Fruit fly (Drosophila melanogaster) whole organism, embryonic: ENCODE measurements around the gene ihog.

Experiments
- Abd-B ChIP-seq: fragments of 200-800 bp; sonication (Bioruptor generic); optimal IDR thresholded peaks from 2 replicates; lab custom pipeline; 2018; ENCODE audit warnings: missing biosample characterization, mild to moderate bottlenecking, missing genetic modification characterization, moderate library complexity
- CG11560 ChIP-seq: fragments of 200-800 bp; sonication (Bioruptor generic); IDR thresholded peaks from 3 replicates; pipeline ENCODE4 v1.3.6; 2022; ENCODE audit warnings: missing biosample characterization, missing genetic modification characterization
- CG14441 ChIP-seq: fragments of 200-800 bp; sonication (Bioruptor generic); IDR thresholded peaks from 2 replicates; pipeline ENCODE4 v1.3.6; 2022; ENCODE audit warnings: missing biosample characterization, missing genetic modification characterization
- CG14710 ChIP-seq: fragments of 200-800 bp; sonication (Bioruptor generic); optimal IDR thresholded peaks from 3 replicates; lab custom pipeline; 2019; ENCODE audit warnings: missing biosample characterization, mild to moderate bottlenecking, missing genetic modification characterization, moderate library complexity
- CG16813 ChIP-seq: fragments of 200-800 bp; sonication (Bioruptor generic); IDR thresholded peaks from 3 replicates; pipeline ENCODE4 v1.3.6; 2022; ENCODE audit warnings: missing biosample characterization, missing genetic modification characterization; ENCODE audit not compliant: partially characterized antibody
- CG18619 ChIP-seq: fragments of 200-800 bp; sonication (Bioruptor generic); optimal IDR thresholded peaks from 3 replicates; lab custom pipeline; 2017; ENCODE audit warnings: missing biosample characterization, mild to moderate bottlenecking, missing genetic modification characterization
- CG2129 ChIP-seq: fragments of 200-800 bp; sonication (Bioruptor generic); IDR thresholded peaks from 2 replicates; pipeline ENCODE4 v1.3.6; 2022; ENCODE audit warnings: missing biosample characterization, missing genetic modification characterization; ENCODE audit not compliant: partially characterized antibody
- CG31365 ChIP-seq: fragments of 200-800 bp; sonication (Bioruptor generic); optimal IDR thresholded peaks from 2 replicates; lab custom pipeline; 2018; ENCODE audit warnings: missing biosample characterization, mild to moderate bottlenecking, missing genetic modification characterization
- CG32532 ChIP-seq: fragments of 200-800 bp; sonication (Bioruptor generic); IDR thresholded peaks from 2 replicates; pipeline ENCODE4 v1.3.6; 2022; ENCODE audit warnings: missing biosample characterization, missing genetic modification characterization
- CG3281 ChIP-seq: fragments of 200-800 bp; sonication (Bioruptor generic); optimal IDR thresholded peaks from 3 replicates; lab custom pipeline; 2017; ENCODE audit warnings: missing biosample characterization, mild to moderate bottlenecking, missing genetic modification characterization
- CG3847 ChIP-seq: fragments of 200-800 bp; sonication (Bioruptor generic); IDR thresholded peaks from 2 replicates; pipeline ENCODE4 v1.3.6; 2022; ENCODE audit warnings: missing biosample characterization, missing genetic modification characterization
- CG3995 ChIP-seq: fragments of 200-800 bp; sonication (Bioruptor generic); optimal IDR thresholded peaks from 3 replicates; lab custom pipeline; 2016; ENCODE audit warnings: missing biosample characterization, missing genetic modification characterization
- CG42726 ChIP-seq: fragments of 200-800 bp; sonication (Bioruptor generic); IDR thresholded peaks from 2 replicates; pipeline ENCODE4 v1.3.6; 2022; ENCODE audit warnings: missing biosample characterization, missing genetic modification characterization; ENCODE audit not compliant: partially characterized antibody
- CG4424 ChIP-seq: fragments of 200-800 bp; sonication (Bioruptor generic); optimal IDR thresholded peaks from 3 replicates; lab custom pipeline; 2016; ENCODE audit warnings: missing biosample characterization, missing genetic modification characterization
- CG5180 ChIP-seq: fragments of 200-800 bp; sonication (Bioruptor generic); optimal IDR thresholded peaks from 3 replicates; lab custom pipeline; 2017; ENCODE audit warnings: missing biosample characterization, missing genetic modification characterization, mild to moderate bottlenecking, moderate library complexity, missing genetic modification reagents
- CG6175 ChIP-seq: fragments of 200-800 bp; sonication (Bioruptor generic); IDR thresholded peaks from 3 replicates; pipeline ENCODE4 v1.3.6; 2022; ENCODE audit warnings: missing biosample characterization, missing genetic modification characterization
- CoRest ChIP-seq: fragments of 200-800 bp; sonication (Bioruptor generic); optimal IDR thresholded peaks from 3 replicates; lab custom pipeline; 2018; ENCODE audit warnings: missing biosample characterization, mild to moderate bottlenecking, missing genetic modification characterization, moderate library complexity
- D ChIP-seq, 2 experiments: fragments of 200-800 bp in 1 of 2; fragments of >200 bp in 1 of 2; sonication (Bioruptor generic) in 1 of 2; optimal IDR thresholded peaks; 2 replicates in 1 of 2; 3 replicates in 1 of 2; lab custom pipeline; 2017; ENCODE audit warnings: mild to moderate bottlenecking in 1 of 2, missing biosample characterization in 1 of 2, missing genetic modification characterization in 1 of 2, missing genetic modification reagents in 1 of 2
- Dek ChIP-seq: fragments of 200-800 bp; sonication (Bioruptor generic); optimal IDR thresholded peaks from 3 replicates; lab custom pipeline; 2019; ENCODE audit warnings: missing biosample characterization, mild to moderate bottlenecking, missing genetic modification characterization, moderate library complexity
- Fer1 ChIP-seq: fragments of 200-800 bp; sonication (Bioruptor generic); optimal IDR thresholded peaks from 2 replicates; lab custom pipeline; 2017; ENCODE audit warnings: missing biosample characterization, mild to moderate bottlenecking, missing genetic modification characterization
- Fer2 ChIP-seq: fragments of 200-800 bp; sonication (Bioruptor generic); optimal IDR thresholded peaks from 2 replicates; lab custom pipeline; 2018; ENCODE audit warnings: missing biosample characterization, mild to moderate bottlenecking, missing genetic modification characterization, moderate library complexity
- HLH4C ChIP-seq: fragments of 200-800 bp; sonication (Bioruptor generic); IDR thresholded peaks from 3 replicates; pipeline ENCODE4 v1.3.6; 2022; ENCODE audit warnings: missing biosample characterization, missing genetic modification characterization; ENCODE audit not compliant: partially characterized antibody
- Hey ChIP-seq: fragments of 200-800 bp; sonication (Bioruptor generic); optimal IDR thresholded peaks from 3 replicates; lab custom pipeline; 2018; ENCODE audit warnings: missing biosample characterization, mild to moderate bottlenecking, missing genetic modification characterization
- Hr3 ChIP-seq: fragments of 200-800 bp; sonication (Bioruptor generic); optimal IDR thresholded peaks from 3 replicates; lab custom pipeline; 2016; ENCODE audit warnings: missing biosample characterization, missing genetic modification characterization
- Meics ChIP-seq: fragments of 200-800 bp; sonication (Bioruptor generic); optimal IDR thresholded peaks from 2 replicates; lab custom pipeline; 2017; ENCODE audit warnings: missing biosample characterization, mild to moderate bottlenecking, missing genetic modification characterization
- Myb ChIP-seq: fragments of 200-800 bp; sonication (Bioruptor generic); optimal IDR thresholded peaks from 2 replicates; lab custom pipeline; 2016; ENCODE audit warnings: missing biosample characterization, missing genetic modification characterization
- Nf-YC ChIP-seq: fragments of 200-800 bp; optimal IDR thresholded peaks from 3 replicates; lab custom pipeline; 2019; ENCODE audit warnings: missing biosample characterization, mild to moderate bottlenecking, missing genetic modification characterization, moderate library complexity
- Sry-β ChIP-seq: fragments of 200-800 bp; sonication (Bioruptor generic); optimal IDR thresholded peaks from 2 replicates; lab custom pipeline; 2018; ENCODE audit warnings: missing biosample characterization, mild to moderate bottlenecking, missing genetic modification characterization, moderate library complexity
- Sry-δ ChIP-seq: fragments of 200-800 bp; sonication (Bioruptor generic); optimal IDR thresholded peaks from 2 replicates; lab custom pipeline; 2016; ENCODE audit warnings: missing biosample characterization, missing genetic modification characterization
- al ChIP-seq: fragments of 200-800 bp; sonication (Bioruptor generic); IDR thresholded peaks from 2 replicates; pipeline ENCODE4 v1.3.6; 2022; ENCODE audit warnings: missing biosample characterization, missing genetic modification characterization
- bcd ChIP-seq: fragments of 200-800 bp; sonication (Bioruptor generic); optimal IDR thresholded peaks from 2 replicates; lab custom pipeline; 2017; ENCODE audit warnings: missing biosample characterization, mild to moderate bottlenecking, missing genetic modification characterization
- cad ChIP-seq: fragments of >200 bp; optimal IDR thresholded peaks from 2 replicates; lab custom pipeline; 2017; ENCODE audit warnings: missing biosample characterization, missing genetic modification characterization
- corto ChIP-seq: fragments of 200-800 bp; sonication (Bioruptor generic); optimal IDR thresholded peaks from 2 replicates; lab custom pipeline; 2016; ENCODE audit warnings: missing biosample characterization, mild to moderate bottlenecking, missing genetic modification characterization, moderate library complexity
- croc ChIP-seq: fragments of 200-800 bp; sonication (Bioruptor generic); conservative IDR thresholded peaks from 3 replicates; pipeline ENCODE4 v1.3.6; 2022; ENCODE audit warnings: missing biosample characterization, missing genetic modification characterization
- dm ChIP-seq: fragments of 200-800 bp; sonication (Bioruptor generic); optimal IDR thresholded peaks from 3 replicates; lab custom pipeline; 2016; ENCODE audit warnings: missing biosample characterization, missing genetic modification characterization
- gsb ChIP-seq: fragments of 200-800 bp; sonication (Bioruptor generic); IDR thresholded peaks from 2 replicates; pipeline ENCODE4 v1.3.6; 2022; ENCODE audit warnings: missing biosample characterization, missing genetic modification characterization
- gt ChIP-seq: fragments of 200-800 bp; sonication (Bioruptor generic); IDR thresholded peaks from 2 replicates; pipeline ENCODE4 v1.3.6; 2022; ENCODE audit warnings: missing biosample characterization, missing genetic modification characterization
- jumu ChIP-seq: fragments of 200-800 bp; sonication (Bioruptor generic); optimal IDR thresholded peaks from 3 replicates; lab custom pipeline; 2016; ENCODE audit warnings: missing biosample characterization, missing genetic modification characterization
- kay ChIP-seq: fragments of 200-800 bp; sonication (Bioruptor generic); optimal IDR thresholded peaks from 2 replicates; lab custom pipeline; 2016; ENCODE audit warnings: missing biosample characterization, missing genetic modification characterization
- lmd ChIP-seq: fragments of 200-800 bp; sonication (Bioruptor generic); IDR thresholded peaks from 2 replicates; pipeline ENCODE4 v1.3.6; 2022; ENCODE audit warnings: missing biosample characterization, missing genetic modification characterization
- odd ChIP-seq: fragments of 200-800 bp; sonication (Bioruptor generic); optimal IDR thresholded peaks from 2 replicates; lab custom pipeline; 2017; ENCODE audit warnings: missing biosample characterization, mild to moderate bottlenecking, missing genetic modification characterization
- otp ChIP-seq: fragments of 200-800 bp; sonication (Bioruptor generic); IDR thresholded peaks from 3 replicates; pipeline ENCODE4, ENCODE4 v1.3.6; 2022; ENCODE audit warnings: missing biosample characterization, missing genetic modification characterization
- phol ChIP-seq: fragments of 200-800 bp; sonication (Bioruptor generic); optimal IDR thresholded peaks from 3 replicates; lab custom pipeline; 2018; ENCODE audit warnings: missing biosample characterization, mild to moderate bottlenecking, missing genetic modification characterization, moderate library complexity
- sisA ChIP-seq: fragments of 200-800 bp; sonication (Bioruptor generic); IDR thresholded peaks from 2 replicates; pipeline ENCODE4 v1.3.6; 2022; ENCODE audit warnings: missing biosample characterization, missing genetic modification characterization
- slbo ChIP-seq: fragments of 200-800 bp; sonication (Bioruptor generic); IDR thresholded peaks from 2 replicates; pipeline ENCODE4 v1.3.6; 2022; ENCODE audit warnings: missing biosample characterization, missing genetic modification characterization
- tap ChIP-seq: fragments of 200-800 bp; optimal IDR thresholded peaks from 3 replicates; lab custom pipeline; 2019; ENCODE audit warnings: missing biosample characterization, mild to moderate bottlenecking, missing genetic modification characterization, moderate library complexity
- wdn ChIP-seq: fragments of 200-800 bp; sonication (Bioruptor generic); IDR thresholded peaks from 2 replicates; pipeline ENCODE4 v1.3.6; 2022; ENCODE audit warnings: missing biosample characterization, missing genetic modification characterization
- wek ChIP-seq: fragments of 200-800 bp; sonication (Bioruptor generic); optimal IDR thresholded peaks from 3 replicates; lab custom pipeline; 2018; ENCODE audit warnings: missing biosample characterization, mild to moderate bottlenecking, missing genetic modification characterization, moderate library complexity
- zen2 ChIP-seq: fragments of 200-800 bp; sonication (Bioruptor generic); IDR thresholded peaks from 3 replicates; pipeline ENCODE4 v1.3.6; 2022; ENCODE audit warnings: missing biosample characterization, missing genetic modification characterization; ENCODE audit not compliant: partially characterized antibody

The ihog gene

dm6 chr2L:6967422-6968012 lies 18.9 kb upstream of the ihog start, which contains the start of gene Sumo (continued):
- TF ChIP-seq CG11560 (tag; lab: Robert Waterston, UW) (peak; percentile 16; the same call in 1 of the 3 replicates), Sry-δ (GFP tag; lab: Kevin White, UChicago) (peak; percentile 91), bcd (GFP tag; lab: Kevin White, UChicago) (peak; percentile 11), CG32532 (GFP tag; lab: Robert Waterston, UW) (peak; percentile 49), Abd-B (GFP tag; lab: Kevin White, UChicago) (peak; percentile 73), croc (no peak), sisA (GFP tag; lab: Robert Waterston, UW) (0 out of 2 replicates have a peak, but pooled peaks have one; percentile 3), tap (tag; lab: Kevin White, UChicago) (no peak), CG5180 (no peak), Myb (GFP tag; lab: Kevin White, UChicago) (no peak), odd (GFP tag; lab: Kevin White, UChicago) (no peak), CoRest (tag; lab: Kevin White, UChicago) (peak; percentile 35), CG2129 (GFP tag; lab: Robert Waterston, UW) (peak; percentile 93), CG14710 (tag; lab: Kevin White, UChicago) (peak; percentile 65), D (optimal IDR thresholded peaks at IDR 0.05; lab: Kevin White, UChicago) (no peak), D (GFP tag; optimal IDR thresholded peaks at IDR 0.05; lab: Kevin White, UChicago) (no peak), gsb (GFP tag; lab: Robert Waterston, UW) (peak; percentile 5; the same call in 1 of the 2 replicates), CG3281 (GFP tag; lab: Kevin White, UChicago) (no peak), phol (peak; percentile 66), CG14441 (GFP tag; lab: Robert Waterston, UW) (peak; percentile 56), Sry-β (peak; percentile 40), cad (GFP tag; lab: Kevin White, UChicago) (no peak), CG6175 (GFP tag; lab: Robert Waterston, UW) (0 out of 3 replicates have a peak, but pooled peaks have one; percentile 17), kay (no peak), gt (GFP tag; lab: Robert Waterston, UW) (no peak), dm (GFP tag; lab: Kevin White, UChicago) (peak; percentile 0), Nf-YC (peak; percentile 31), HLH4C (GFP tag; lab: Robert Waterston, UW) (peak; percentile 97), Hey (tag; lab: Kevin White, UChicago) (no peak), CG31365 (tag; lab: Kevin White, UChicago) (no peak), slbo (GFP tag; lab: Robert Waterston, UW) (peak; percentile 53), CG3847 (GFP tag; lab: Robert Waterston, UW) (peak; percentile 47), wdn (GFP tag; lab: Robert Waterston, UW) (no peak), CG42726 (peak; percentile 100), corto (GFP tag; lab: Kevin White, UChicago) (no peak), CG16813 (GFP tag; lab: Robert Waterston, UW) (peak; percentile 100), lmd (GFP tag; lab: Robert Waterston, UW) (no peak; the same call in 1 of the 2 replicates), otp (GFP tag; lab: Robert Waterston, UW) (no peak), Fer2 (tag; lab: Kevin White, UChicago) (no peak), al (GFP tag; lab: Robert Waterston, UW) (no peak), CG3995 (GFP tag; lab: Kevin White, UChicago) (peak; percentile 99), zen2 (GFP tag; lab: Robert Waterston, UW) (peak; percentile 99), Meics (GFP tag; lab: Kevin White, UChicago) (peak; percentile 25), Fer1 (GFP tag; lab: Kevin White, UChicago) (no peak), jumu (GFP tag; lab: Kevin White, UChicago) (no peak), Dek (tag; lab: Kevin White, UChicago) (peak; percentile 42), wek (no peak), CG18619 (GFP tag; lab: Kevin White, UChicago) (peak; percentile 15), CG4424 (GFP tag; lab: Kevin White, UChicago) (peak; percentile 20), Hr3 (GFP tag; lab: Kevin White, UChicago) (peak; percentile 17)
